Fruit fly (Drosophila melanogaster): ENCODE measurements around the gene psd.

psd gene

dm6 chr2L:5948775-5949526 is 15.8 kb downstream of the psd start, which contains the start of gene CG9044 (continued):
- TF ChIP-seq CG9437 (GFP tag; optimal IDR thresholded peaks at IDR 0.05) = peak; percentile 54
- no peak for TF ChIP-seq eve (GFP tag; optimal IDR thresholded peaks at IDR 0.05)
- peak; percentile 68 for TF ChIP-seq Hr3 (GFP tag; optimal IDR thresholded peaks at IDR 0.05)
- no peak for TF ChIP-seq TFAM (GFP tag; optimal IDR thresholded peaks at IDR 0.05)
- TF ChIP-seq croc (GFP tag; conservative IDR thresholded peaks at IDR 0.05) = peak; percentile 28; the same call in 1 of the 3 replicates
- TF ChIP-seq CG12236 (GFP tag; optimal IDR thresholded peaks at IDR 0.05) = no peak
- TF ChIP-seq CG1603 (tag; optimal IDR thresholded peaks at IDR 0.05) = no peak
- no peak for TF ChIP-seq crol (GFP tag; IDR thresholded peaks at IDR 0.05)
- peak; percentile 51 for TF ChIP-seq CG10654 (GFP tag; optimal IDR thresholded peaks at IDR 0.05)
- peak; percentile 52 for TF ChIP-seq Max (GFP tag; optimal IDR thresholded peaks at IDR 0.05)
- TF ChIP-seq bcd (GFP tag; optimal IDR thresholded peaks at IDR 0.05) = no peak
- TF ChIP-seq crp (GFP tag; optimal IDR thresholded peaks at IDR 0.05) = no peak
- TF ChIP-seq fd96Cb (tag; optimal IDR thresholded peaks at IDR 0.05) = peak; percentile 37
- TF ChIP-seq jigr1 (GFP tag; IDR thresholded peaks at IDR 0.05) = 0 out of 3 replicates have a peak, but pooled peaks have one; percentile 23
- TF ChIP-seq CG11560 (tag; IDR thresholded peaks at IDR 0.05) = 0 out of 3 replicates have a peak, but pooled peaks have one; percentile 6
- peak; percentile 83 for TF ChIP-seq CG34224 (GFP tag; IDR thresholded peaks at IDR 0.05; ENCODE audit: partially characterized antibody)
- peak; percentile 24 for TF ChIP-seq kay (GFP tag; optimal IDR thresholded peaks at IDR 0.05)
- no peak for TF ChIP-seq sr (GFP tag; IDR thresholded peaks at IDR 0.05)
- no peak for TF ChIP-seq fd64A (GFP tag; optimal IDR thresholded peaks at IDR 0.05)
- peak; percentile 57 for TF ChIP-seq CG13424 (tag; optimal IDR thresholded peaks at IDR 0.05)
- TF ChIP-seq CG12299 (tag; optimal IDR thresholded peaks at IDR 0.05) = peak; percentile 19
- peak; percentile 69 for TF ChIP-seq CG13775 (GFP tag; optimal IDR thresholded peaks at IDR 0.05)
- peak; percentile 88 for TF ChIP-seq CG6791 (GFP tag; IDR thresholded peaks at IDR 0.05; ENCODE audit: partially characterized antibody)
- peak; percentile 45; the same call in 1 of the 2 replicates for TF ChIP-seq CG4404 (GFP tag; IDR thresholded peaks at IDR 0.05)
- TF ChIP-seq zf30C (GFP tag; optimal IDR thresholded peaks at IDR 0.05) = no peak
- no peak for TF ChIP-seq CG10431 (GFP tag; optimal IDR thresholded peaks at IDR 0.05)
- TF ChIP-seq dm (GFP tag; optimal IDR thresholded peaks at IDR 0.05) = peak; percentile 13
- TF ChIP-seq HLH54F (GFP tag; optimal IDR thresholded peaks at IDR 0.05) = peak; percentile 79
- peak; percentile 61 for TF ChIP-seq Chrac-16 (GFP tag; optimal IDR thresholded peaks at IDR 0.05)
- TF ChIP-seq Sry-δ (GFP tag; optimal IDR thresholded peaks at IDR 0.05) = peak; percentile 96
- no peak for TF ChIP-seq toy (GFP tag; IDR thresholded peaks at IDR 0.05)
- no peak for TF ChIP-seq CG8388 (GFP tag; optimal IDR thresholded peaks at IDR 0.05)
- TF ChIP-seq CG18619 (GFP tag; optimal IDR thresholded peaks at IDR 0.05) = peak; percentile 54
- peak; percentile 37; the same call in 1 of the 2 replicates for TF ChIP-seq CG32772 (GFP tag; IDR thresholded peaks at IDR 0.05)
- TF ChIP-seq trh (GFP tag; optimal IDR thresholded peaks at IDR 0.05) = peak; percentile 52
- no peak for TF ChIP-seq CG12744 (GFP tag; optimal IDR thresholded peaks at IDR 0.05)
- peak; percentile 62 for TF ChIP-seq chn (GFP tag; optimal IDR thresholded peaks at IDR 0.05)
- no peak for TF ChIP-seq hth (optimal IDR thresholded peaks at IDR 0.05)
- TF ChIP-seq onecut (GFP tag; IDR thresholded peaks at IDR 0.05) = no peak
- peak; percentile 66 for TF ChIP-seq pnt (GFP tag; optimal IDR thresholded peaks at IDR 0.05)
- peak; percentile 96 for TF ChIP-seq knrl (GFP tag; IDR thresholded peaks at IDR 0.05; ENCODE audit: partially characterized antibody)
- peak; percentile 16; the same call in 1 of the 2 replicates for TF ChIP-seq CG14014 (GFP tag; IDR thresholded peaks at IDR 0.05)
- TF ChIP-seq CG15479 (GFP tag; optimal IDR thresholded peaks at IDR 0.05) = no peak
- TF ChIP-seq CG17361 (GFP tag; IDR thresholded peaks at IDR 0.05) = no peak; the same call in 1 of the 3 replicates
- TF ChIP-seq CG33213 (GFP tag; optimal IDR thresholded peaks at IDR 0.05) = peak; percentile 7
- peak; percentile 75 for TF ChIP-seq MBD-R2 (GFP tag; IDR thresholded peaks at IDR 0.05)
- TF ChIP-seq yki (optimal IDR thresholded peaks at IDR 0.05) = no peak
- TF ChIP-seq ind (GFP tag; optimal IDR thresholded peaks at IDR 0.05) = peak; percentile 66
- peak; percentile 12 for TF ChIP-seq dmrt11E (tag; optimal IDR thresholded peaks at IDR 0.05)
- no peak for TF ChIP-seq gem (tag; optimal IDR thresholded peaks at IDR 0.05)

All from whole organism, embryonic.